Fruit fly (Drosophila melanogaster) whole organism: Measurements from ENCODE around the gene CG34427.

ENCODE experiments used
- Dll ChIP-seq: fragments of >200 bp; optimal IDR thresholded peaks from 2 replicates; lab custom pipeline; 2017
- pan ChIP-seq: fragments of >200 bp; optimal IDR thresholded peaks from 2 replicates; lab custom pipeline; 2017
- psq ChIP-seq: fragments of >200 bp; optimal IDR thresholded peaks from 2 replicates; lab custom pipeline; 2017
- usp ChIP-seq: fragments of >200 bp; optimal IDR thresholded peaks from 2 replicates; lab custom pipeline; 2017; ENCODE audit warnings: missing biosample characterization, missing genetic modification characterization, mixed read lengths

- TF ChIP-seq pan (lab: Kevin White, UChicago): no peak
- no peak for TF ChIP-seq psq
- no peak for TF ChIP-seq Dll (lab: Kevin White, UChicago)
- TF ChIP-seq usp (GFP tag; lab: Kevin White, UChicago): no peak
These were observed 41.5 kb upstream of the CG34427 start for dm6 chr3L:8763037-8763454.
